In the genomic region with DNA sequence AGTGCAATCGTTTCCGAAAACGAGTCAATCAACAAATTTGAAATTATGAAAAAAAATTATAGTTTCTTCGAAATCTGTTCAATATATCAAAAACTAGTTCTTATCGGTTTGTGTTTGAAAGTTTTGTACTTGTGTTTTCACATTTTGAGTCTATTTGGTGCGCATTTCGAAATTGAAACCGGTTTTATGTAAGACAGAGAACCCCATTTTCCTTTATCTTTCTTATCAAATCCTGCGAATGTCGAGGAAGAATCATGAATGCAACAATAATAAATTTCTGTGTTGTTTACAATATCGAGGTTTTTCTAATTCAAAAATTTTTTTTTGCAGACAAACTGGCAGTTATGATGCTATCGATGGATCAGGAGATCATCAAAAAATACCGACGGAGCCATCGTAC, we compare ENCODE assay signal across 1 worm cellular context.
TF ChIP-seq lines count a peak whose summit lies in the region.

No protein-coding gene starts in this region.

TF ChIP-seq in whole organism, L1 larva, 84 proteins besides CTCF, POLR2A, EP300 and RAD21 (continued from another document):
- TF ChIP-seq efl-1 (optimal IDR thresholded peaks at IDR 0.05; lab: Kevin White, UChicago) (no peak), efl-1 (GFP tag; optimal IDR thresholded peaks at IDR 0.05 in 1 of 2; lab: Kevin White, UChicago) (peak in 1 of 2 experiments; percentile 58), ama-1 (optimal IDR thresholded peaks at IDR 0.05; lab: Kevin White, UChicago) (no peak), lin-14 (GFP tag; optimal IDR thresholded peaks at IDR 0.05; lab: Kevin White, UChicago) (peak; percentile 45), lin-35 (GFP tag; optimal IDR thresholded peaks at IDR 0.05; lab: Kevin White, UChicago) (no peak), jun-1 (tag; optimal IDR thresholded peaks at IDR 0.05; lab: Kevin White, UChicago) (no peak), snu-23 (GFP tag; optimal IDR thresholded peaks at IDR 0.05; lab: Kevin White, UChicago) (no peak), unc-62 (GFP tag; optimal IDR thresholded peaks at IDR 0.05; lab: Kevin White, UChicago) (no peak), mef-2 (tag; optimal IDR thresholded peaks at IDR 0.05; lab: Kevin White, UChicago) (no peak), lin-13 (GFP tag; optimal IDR thresholded peaks at IDR 0.05; lab: Kevin White, UChicago) (no peak), lsy-2 (tag; optimal IDR thresholded peaks at IDR 0.05; lab: Kevin White, UChicago) (peak in 1 of 2 experiments; percentile 3), unc-86 (tag; optimal IDR thresholded peaks at IDR 0.05; lab: Kevin White, UChicago) (no peak), xbp-1 (tag; optimal IDR thresholded peaks at IDR 0.05; lab: Kevin White, UChicago) (no peak), mdl-1 (tag; optimal IDR thresholded peaks at IDR 0.05; lab: Kevin White, UChicago) (no peak), nhr-11 (tag; optimal IDR thresholded peaks at IDR 0.05; lab: Kevin White, UChicago) (no peak), pag-3 (tag; optimal IDR thresholded peaks at IDR 0.05; lab: Kevin White, UChicago; ENCODE audit: borderline replicate concordance, insufficient read depth) (no peak), elt-3 (tag; optimal IDR thresholded peaks at IDR 0.05; lab: Kevin White, UChicago) (peak in 4 of 6 experiments; percentile 20 to 93 (median 28)), swsn-7 (tag; optimal IDR thresholded peaks at IDR 0.05; lab: Kevin White, UChicago) (no peak), pqm-1 (tag; optimal IDR thresholded peaks at IDR 0.05; lab: Kevin White, UChicago) (no peak), nhr-85 (tag; lab: Kevin White, UChicago) (peak; percentile 67), nhr-19 (GFP tag; conservative IDR thresholded peaks at IDR 0.05; lab: Robert Waterston, UW) (no peak)
